Worm (Caenorhabditis elegans): ENCODE data around the gene ins-22.
A peak's percentile ranks its signal among the peaks of the same experiment; 100 is the strongest.

The ins-22 gene

DNA sequence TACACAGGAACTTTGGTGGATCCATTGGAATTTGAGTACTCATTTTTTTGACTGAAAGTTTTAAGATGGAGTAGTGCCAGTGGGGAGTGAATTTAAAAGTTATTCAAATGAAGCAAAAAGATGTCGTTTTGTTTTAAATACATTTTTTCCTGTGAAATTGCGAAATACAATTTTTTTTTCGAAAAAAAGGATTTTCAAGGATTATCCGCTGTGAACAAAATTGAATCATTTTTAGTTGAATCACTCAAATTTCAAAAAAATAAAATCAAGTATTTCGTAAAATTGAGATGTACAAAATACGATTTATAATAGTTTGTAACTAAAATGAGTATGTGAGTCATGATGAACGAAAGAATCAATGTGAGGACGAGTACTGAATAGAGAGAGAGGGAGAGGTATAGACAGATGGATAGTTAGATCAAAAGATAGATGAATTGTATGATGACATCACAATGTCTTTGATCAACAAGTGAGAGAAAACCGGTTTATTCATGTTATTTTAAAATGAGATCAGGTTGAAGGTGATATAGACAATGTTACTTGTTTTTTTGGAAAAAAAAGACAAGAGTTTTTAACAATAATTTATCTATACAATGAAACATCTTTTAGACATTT, 19.2 kb upstream of the ins-22 start, which contains the start of gene C05B5.8 (continued):
- peak in 1 of 2 experiments; percentile 28 for TF ChIP-seq efl-1 (optimal IDR thresholded peaks at IDR 0.05)
- TF ChIP-seq efl-1 (GFP tag; optimal IDR thresholded peaks at IDR 0.05 in 1 of 2), result peak in 1 of 2 experiments; percentile 59
- no peak for TF ChIP-seq sup-37 (GFP tag; optimal IDR thresholded peaks at IDR 0.05)
- TF ChIP-seq nhr-71 (tag; optimal IDR thresholded peaks at IDR 0.05), result peak; percentile 73
- TF ChIP-seq lsy-2 (tag; optimal IDR thresholded peaks at IDR 0.05), result peak; percentile 12 to 53

- TF ChIP-seq snu-23 (GFP tag; optimal IDR thresholded peaks at IDR 0.05) (no peak), efl-1 (optimal IDR thresholded peaks at IDR 0.05) (no peak), efl-1 (GFP tag; optimal IDR thresholded peaks at IDR 0.05 in 1 of 2) (no peak), sox-4 (tag; optimal IDR thresholded peaks at IDR 0.05) (no peak), dsc-1 (tag; optimal IDR thresholded peaks at IDR 0.05) (no peak), ceh-88 (GFP tag; IDR thresholded peaks at IDR 0.05) (no peak), nhr-47 (tag; optimal IDR thresholded peaks at IDR 0.05) (no peak), ceh-90 (tag; optimal IDR thresholded peaks at IDR 0.05) (no peak), aly-2 (tag; optimal IDR thresholded peaks at IDR 0.05) (no peak), hlh-4 (tag; optimal IDR thresholded peaks at IDR 0.05) (no peak), ets-5 (GFP tag; IDR thresholded peaks at IDR 0.05) (no peak), mab-9 (GFP tag; IDR thresholded peaks at IDR 0.05) (no peak), sptf-1 (tag; optimal IDR thresholded peaks at IDR 0.05) (no peak), hpl-2 (GFP tag; optimal IDR thresholded peaks at IDR 0.05) (no peak), C34B4.2 (tag; optimal IDR thresholded peaks at IDR 0.05) (no peak), nhr-11 (tag; optimal IDR thresholded peaks at IDR 0.05) (no peak)
Measured at ce11 chrIII:10010117-10010516, 16.0 kb upstream of the ins-22 start, which contains the start of gene fbxa-155. TSS of gene fbxa-155 (minus strand) at chrIII:10010217.

ce11 chrIII:10012136-10012535, 14.0 kb upstream of the ins-22 start, which contains the start of gene C05B5.16:
TSS of gene C05B5.16 (plus strand) at chrIII:10012436.
- TF ChIP-seq aly-2 (tag; optimal IDR thresholded peaks at IDR 0.05) (no peak), ceh-8 (GFP tag; optimal IDR thresholded peaks at IDR 0.05) (no peak), zag-1 (tag; optimal IDR thresholded peaks at IDR 0.05) (no peak), jun-1 (tag; optimal IDR thresholded peaks at IDR 0.05) (no peak), ztf-4 (tag; optimal IDR thresholded peaks at IDR 0.05) (no peak), ces-1 (GFP tag; optimal IDR thresholded peaks at IDR 0.05) (no peak), egl-27 (tag; optimal IDR thresholded peaks at IDR 0.05) (no peak), aha-1 (tag; optimal IDR thresholded peaks at IDR 0.05) (no peak), xbp-1 (tag; optimal IDR thresholded peaks at IDR 0.05) (no peak), ceh-82 (tag; optimal IDR thresholded peaks at IDR 0.05) (no peak), unc-30 (tag; optimal IDR thresholded peaks at IDR 0.05) (no peak), C04F5.9 (tag; optimal IDR thresholded peaks at IDR 0.05) (no peak), skn-1 (tag; optimal IDR thresholded peaks at IDR 0.05) (no peak), isw-1 (GFP tag; IDR thresholded peaks at IDR 0.05) (no peak)

DNA sequence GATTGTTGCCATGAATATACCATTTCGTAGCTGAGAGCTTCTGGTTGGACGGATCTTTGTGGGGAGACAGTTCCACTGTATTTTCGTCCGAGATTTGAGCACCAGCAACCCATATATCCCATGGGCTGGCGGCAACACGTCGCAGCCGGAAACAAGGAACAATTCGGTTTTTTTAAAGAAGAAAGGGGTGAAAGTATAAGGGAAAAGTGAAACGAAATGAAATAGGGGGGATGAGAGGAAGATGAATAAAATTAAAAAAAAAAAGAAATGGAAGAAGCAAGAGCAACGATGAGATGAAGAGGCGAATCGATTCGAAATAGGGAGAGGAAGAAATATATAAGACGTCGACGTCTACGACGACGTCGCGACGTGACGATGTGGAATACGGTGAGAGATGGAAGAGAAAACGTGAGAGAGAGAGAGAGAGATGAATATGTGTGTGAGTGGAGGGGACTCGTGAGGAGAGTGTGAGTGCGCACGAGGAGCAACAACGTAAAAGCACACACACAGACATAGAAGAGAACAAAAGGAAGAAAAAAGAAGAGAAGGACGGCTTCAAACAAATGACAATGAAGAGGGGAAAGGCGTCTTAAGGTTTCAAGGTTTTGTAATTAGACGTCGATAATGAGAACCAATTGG, 9.6 kb upstream of the ins-22 start, which contains the start of gene rgs-1:
TSS of gene rgs-1 (minus strand) at position 146 of the 639 bp plus-strand sequence.
- TF ChIP-seq tbx-2 (tag; optimal IDR thresholded peaks at IDR 0.05), result peak; percentile 33
- TF ChIP-seq dpl-1 (GFP tag; optimal IDR thresholded peaks at IDR 0.05), result peak in 1 of 3 experiments; percentile 13
- peak; percentile 3 to 76 (median 11) for TF ChIP-seq ceh-82 (tag; optimal IDR thresholded peaks at IDR 0.05)
- 0 out of 2 replicates have a peak, but pooled peaks have one; percentile 6 for TF ChIP-seq isw-1 (GFP tag; IDR thresholded peaks at IDR 0.05)
- no peak for TF ChIP-seq sox-4 (tag; optimal IDR thresholded peaks at IDR 0.05)
- TF ChIP-seq snpc-4 (tag; optimal IDR thresholded peaks at IDR 0.05), result peak; percentile 34
- peak; percentile 49 for TF ChIP-seq mep-1 (tag; optimal IDR thresholded peaks at IDR 0.05)
- no peak for TF ChIP-seq elt-3 (tag; optimal IDR thresholded peaks at IDR 0.05)
- TF ChIP-seq nhr-71 (tag; optimal IDR thresholded peaks at IDR 0.05), result peak; percentile 75
- peak; percentile 43 for TF ChIP-seq swsn-7 (tag; optimal IDR thresholded peaks at IDR 0.05)
- peak; percentile 79 for TF ChIP-seq fkh-8 (tag; optimal IDR thresholded peaks at IDR 0.05)
- TF ChIP-seq efl-1 (optimal IDR thresholded peaks at IDR 0.05), result peak; percentile 38 to 49
- no peak for TF ChIP-seq efl-1 (GFP tag; optimal IDR thresholded peaks at IDR 0.05 in 1 of 2)
- no peak for TF ChIP-seq efl-3 (GFP tag; optimal IDR thresholded peaks at IDR 0.05)
- no peak for TF ChIP-seq ceh-90 (tag; optimal IDR thresholded peaks at IDR 0.05)
- TF ChIP-seq lin-35 (GFP tag; optimal IDR thresholded peaks at IDR 0.05), result peak in 1 of 2 experiments; percentile 55
- peak; percentile 74 for TF ChIP-seq unc-86 (tag; optimal IDR thresholded peaks at IDR 0.05)
- peak; percentile 61 for TF ChIP-seq nhr-47 (tag; optimal IDR thresholded peaks at IDR 0.05)
- peak; percentile 24 for TF ChIP-seq skn-1 (tag; optimal IDR thresholded peaks at IDR 0.05)
- TF ChIP-seq fkh-10 (GFP tag; optimal IDR thresholded peaks at IDR 0.05), result peak; percentile 61
- peak; percentile 82 for TF ChIP-seq lin-14 (GFP tag; optimal IDR thresholded peaks at IDR 0.05)
- no peak for TF ChIP-seq egl-27 (tag; optimal IDR thresholded peaks at IDR 0.05)
- TF ChIP-seq xbp-1 (tag; optimal IDR thresholded peaks at IDR 0.05), result peak; percentile 49
- TF ChIP-seq snu-23 (GFP tag; optimal IDR thresholded peaks at IDR 0.05), result peak; percentile 55
- TF ChIP-seq egl-13 (tag; optimal IDR thresholded peaks at IDR 0.05), result peak; percentile 10

All from whole organism, L1 larva.